Worm (Caenorhabditis elegans): Measurements from ENCODE around the gene etc-1.

ce11 chrII:8716231-8716878 lies 51.7 kb downstream of the etc-1 start, which contains the start of the genes cyn-11 and T01B7.5:
- TF ChIP-seq hlh-26 (GFP tag; conservative IDR thresholded peaks at IDR 0.05): no peak
- no peak for TF ChIP-seq ceh-79 (tag; optimal IDR thresholded peaks at IDR 0.05)
- TF ChIP-seq ztf-22 (GFP tag; optimal IDR thresholded peaks at IDR 0.05): no peak
- no peak for TF ChIP-seq egl-18 (GFP tag; IDR thresholded peaks at IDR 0.05)
- no peak for TF ChIP-seq fkh-3 (tag; optimal IDR thresholded peaks at IDR 0.05)
- TF ChIP-seq unc-62 (GFP tag; optimal IDR thresholded peaks at IDR 0.05): no peak
